Worm (Caenorhabditis elegans) whole organism, young adult: ENCODE measurements around the gene dhs-12.

Experiments
- B0261.1 ChIP-seq: sonication (generic microtip); optimal IDR thresholded peaks from 2 replicates; lab custom pipeline; 2016; ENCODE audit warnings: mild to moderate bottlenecking, missing genetic modification characterization, moderate library complexity, missing compliant biosample characterization
- B0336.3 ChIP-seq: fragments of 200-800 bp; sonication (Bioruptor generic); IDR thresholded peaks from 2 replicates; pipeline ENCODE4 v1.3.6; 2022; ENCODE audit warnings: missing genetic modification characterization, missing compliant biosample characterization
- F10E7.11 ChIP-seq: sonication (generic microtip); optimal IDR thresholded peaks from 2 replicates; lab custom pipeline; 2017; ENCODE audit warnings: mild to moderate bottlenecking, missing genetic modification characterization, moderate library complexity, missing compliant biosample characterization
- F22D6.2 ChIP-seq: sonication (generic microtip); optimal IDR thresholded peaks from 2 replicates; lab custom pipeline; 2016; ENCODE audit warnings: mild to moderate bottlenecking, missing genetic modification characterization, missing compliant biosample characterization
- F23B12.7 ChIP-seq: sonication (generic microtip); optimal IDR thresholded peaks from 2 replicates; lab custom pipeline; 2017; ENCODE audit warnings: missing genetic modification characterization, mild to moderate bottlenecking, missing compliant biosample characterization, antibody characterized with exemption, moderate library complexity; ENCODE audit not compliant: insufficient read depth
- F37B4.10 ChIP-seq: fragments of 200-800 bp; sonication (Bioruptor generic); IDR thresholded peaks from 2 replicates; pipeline ENCODE4 v1.3.6; 2022; ENCODE audit warnings: missing genetic modification characterization, missing compliant biosample characterization
- F57C9.4 ChIP-seq: sonication (generic microtip); optimal IDR thresholded peaks from 2 replicates; lab custom pipeline; 2017; ENCODE audit warnings: mild to moderate bottlenecking, missing genetic modification characterization, missing compliant biosample characterization
- K12H6.12 ChIP-seq: fragments of 200-800 bp; sonication (Bioruptor generic); optimal IDR thresholded peaks from 2 replicates; lab custom pipeline; 2018; ENCODE audit warnings: mild to moderate bottlenecking, missing genetic modification characterization, missing compliant biosample characterization
- T07F8.4 ChIP-seq: sonication (generic microtip); optimal IDR thresholded peaks from 2 replicates; lab custom pipeline; 2016; ENCODE audit warnings: mild to moderate bottlenecking, missing genetic modification characterization, moderate library complexity, missing compliant biosample characterization
- Y53G8AR.9 ChIP-seq: fragments of 200-800 bp; sonication (Bioruptor generic); conservative IDR thresholded peaks from 2 replicates; pipeline ENCODE4 v1.3.6; 2022; ENCODE audit warnings: missing genetic modification reagents, missing genetic modification characterization, missing compliant biosample characterization
- ZK185.1 ChIP-seq: sonication (generic microtip); optimal IDR thresholded peaks from 2 replicates; lab custom pipeline; 2016; ENCODE audit warnings: mild to moderate bottlenecking, missing genetic modification characterization, missing compliant biosample characterization; ENCODE audit not compliant: poor library complexity, severe bottlenecking
- akir-1 ChIP-seq: fragments of 200-800 bp; sonication (Bioruptor generic); optimal IDR thresholded peaks from 2 replicates; lab custom pipeline; 2018; ENCODE audit warnings: mild to moderate bottlenecking, missing genetic modification characterization, moderate library complexity, missing compliant biosample characterization
- atf-7 ChIP-seq: sonication (generic microtip); optimal IDR thresholded peaks from 2 replicates; lab custom pipeline; 2017; ENCODE audit warnings: mild to moderate bottlenecking, missing genetic modification characterization, missing compliant biosample characterization
- bed-1 ChIP-seq: fragments of 200-800 bp; sonication (Bioruptor generic); IDR thresholded peaks from 2 replicates; pipeline ENCODE4 v1.3.6; 2022; ENCODE audit warnings: missing genetic modification reagents, missing genetic modification characterization, missing compliant biosample characterization
- bed-2 ChIP-seq: fragments of 200-800 bp; sonication (Bioruptor generic); IDR thresholded peaks from 2 replicates; pipeline ENCODE4 v1.3.6; 2022; ENCODE audit warnings: missing genetic modification reagents, missing genetic modification characterization, missing compliant biosample characterization
- ccch-3 ChIP-seq: fragments of 200-800 bp; sonication (Bioruptor generic); optimal IDR thresholded peaks from 2 replicates; lab custom pipeline; 2018; ENCODE audit warnings: mild to moderate bottlenecking, missing genetic modification characterization, missing compliant biosample characterization
- cebp-1 ChIP-seq, 2 experiments: fragments of 200-800 bp in 1 of 2; sonication (Bioruptor generic) in 1 of 2; sonication (generic microtip) in 1 of 2; IDR thresholded peaks in 1 of 2; optimal IDR thresholded peaks in 1 of 2; 2 replicates each; pipeline versions ENCODE4 v1.3.6 to Lab custom; 2017 to 2022; ENCODE audit warnings: missing compliant biosample characterization in 2 of 2, missing genetic modification characterization in 2 of 2, mild to moderate bottlenecking in 1 of 2, missing genetic modification reagents in 1 of 2, moderate library complexity in 1 of 2
- ceh-79 ChIP-seq: sonication (generic microtip); optimal IDR thresholded peaks from 2 replicates; lab custom pipeline; 2017; ENCODE audit warnings: mild to moderate bottlenecking, missing genetic modification characterization, missing compliant biosample characterization
- ceh-91 ChIP-seq: fragments of 200-800 bp; sonication (Bioruptor generic); IDR thresholded peaks from 2 replicates; pipeline ENCODE4 v1.3.6; 2022; ENCODE audit warnings: missing genetic modification reagents, missing genetic modification characterization, missing compliant biosample characterization
- chd-7 ChIP-seq: sonication (generic microtip); optimal IDR thresholded peaks from 2 replicates; lab custom pipeline; 2016; ENCODE audit warnings: mild to moderate bottlenecking, missing genetic modification characterization, moderate library complexity, missing compliant biosample characterization
- dox-1 ChIP-seq: fragments of 200-800 bp; sonication (Bioruptor generic); IDR thresholded peaks from 2 replicates; pipeline ENCODE4 v1.3.6; 2022; ENCODE audit warnings: missing genetic modification reagents, missing genetic modification characterization, missing compliant biosample characterization
- egl-18 ChIP-seq: fragments of 200-800 bp; sonication (Bioruptor generic); IDR thresholded peaks from 2 replicates; pipeline ENCODE4 v1.3.6; 2022; ENCODE audit warnings: missing genetic modification reagents, missing genetic modification characterization, missing compliant biosample characterization
- egrh-3 ChIP-seq: fragments of 200-800 bp; sonication (Bioruptor generic); IDR thresholded peaks from 2 replicates; pipeline ENCODE4 v1.3.6; 2022; ENCODE audit warnings: missing genetic modification reagents, missing genetic modification characterization, missing compliant biosample characterization
- ets-4 ChIP-seq: fragments of 200-800 bp; sonication (Bioruptor generic); optimal IDR thresholded peaks from 2 replicates; lab custom pipeline; 2018; ENCODE audit warnings: mild to moderate bottlenecking, missing genetic modification characterization, missing compliant biosample characterization
- fkh-3 ChIP-seq: sonication (generic microtip); optimal IDR thresholded peaks from 2 replicates; lab custom pipeline; 2016; ENCODE audit warnings: mild to moderate bottlenecking, missing genetic modification characterization, missing compliant biosample characterization
- gei-17 ChIP-seq: fragments of 200-800 bp; sonication (Bioruptor generic); optimal IDR thresholded peaks from 2 replicates; lab custom pipeline; 2018; ENCODE audit warnings: mild to moderate bottlenecking, missing genetic modification characterization, missing compliant biosample characterization
- him-1 ChIP-seq: sonication (generic microtip); optimal IDR thresholded peaks from 2 replicates; lab custom pipeline; 2016; ENCODE audit warnings: missing genotype, missing genetic modification reagents, missing genetic modification characterization, missing compliant biosample characterization
- hlh-26 ChIP-seq: fragments of 200-800 bp; sonication (Bioruptor generic); conservative IDR thresholded peaks from 2 replicates; pipeline ENCODE4 v1.3.6; 2022; ENCODE audit warnings: missing genetic modification reagents, missing genetic modification characterization, missing compliant biosample characterization
- hmg-20 ChIP-seq: fragments of 200-800 bp; sonication (Bioruptor generic); IDR thresholded peaks from 2 replicates; pipeline ENCODE4 v1.3.6; 2022; ENCODE audit warnings: missing genetic modification reagents, missing genetic modification characterization, missing compliant biosample characterization
- lin-35 ChIP-seq, 3 experiments: fragments of 150-350 bp in 2 of 3; sonication (generic microtip) in 1 of 3; optimal IDR thresholded peaks; 2 replicates each; lab custom pipeline; 2014 to 2018; ENCODE audit warnings: missing biosample characterization in 3 of 3, missing genetic modification characterization in 3 of 3, missing genetic modification reagents in 3 of 3
- madf-8 ChIP-seq: fragments of 200-800 bp; sonication (Bioruptor generic); conservative IDR thresholded peaks from 2 replicates; pipeline ENCODE4 v1.3.6; 2022; ENCODE audit warnings: missing genetic modification reagents, missing genetic modification characterization, missing compliant biosample characterization
- mxl-1 ChIP-seq: sonication (generic microtip); optimal IDR thresholded peaks from 2 replicates; lab custom pipeline; 2016; ENCODE audit warnings: missing genetic modification characterization, missing compliant biosample characterization
- nfyb-1 ChIP-seq: fragments of 200-800 bp; sonication (Bioruptor generic); IDR thresholded peaks from 2 replicates; pipeline ENCODE4 v1.3.6; 2022; ENCODE audit warnings: missing genetic modification reagents, missing genetic modification characterization, missing compliant biosample characterization
- nhr-80 ChIP-seq: sonication (generic microtip); optimal IDR thresholded peaks from 2 replicates; lab custom pipeline; 2016; ENCODE audit warnings: missing genetic modification characterization, missing compliant biosample characterization
- pbrm-1 ChIP-seq: fragments of 200-800 bp; sonication (Bioruptor generic); IDR thresholded peaks from 2 replicates; pipeline ENCODE4 v1.3.6; 2022; ENCODE audit warnings: missing genetic modification reagents, missing genetic modification characterization, missing compliant biosample characterization
- snpc-1.1 ChIP-seq: sonication (generic microtip); optimal IDR thresholded peaks from 2 replicates; lab custom pipeline; 2017; ENCODE audit warnings: missing genetic modification characterization, mild to moderate bottlenecking, missing compliant biosample characterization, antibody characterized with exemption, moderate library complexity, missing genotype, missing genetic modification reagents; ENCODE audit not compliant: insufficient read depth
- snpc-3.4 ChIP-seq: sonication (generic microtip); optimal IDR thresholded peaks from 2 replicates; lab custom pipeline; 2017; ENCODE audit warnings: missing genetic modification characterization, mild to moderate bottlenecking, missing compliant biosample characterization, antibody characterized with exemption, moderate library complexity, missing genotype, missing genetic modification reagents
- sptf-2 ChIP-seq: fragments of 200-800 bp; sonication (Bioruptor generic); optimal IDR thresholded peaks from 2 replicates; lab custom pipeline; 2018; ENCODE audit warnings: mild to moderate bottlenecking, missing genetic modification characterization, missing compliant biosample characterization
- tlf-1 ChIP-seq: fragments of 200-800 bp; sonication (Bioruptor generic); optimal IDR thresholded peaks from 2 replicates; lab custom pipeline; 2018; ENCODE audit warnings: mild to moderate bottlenecking, missing genetic modification characterization, missing compliant biosample characterization
- ztf-22 ChIP-seq: fragments of 200-800 bp; sonication (Bioruptor generic); optimal IDR thresholded peaks from 2 replicates; lab custom pipeline; 2018; ENCODE audit warnings: mild to moderate bottlenecking, missing genetic modification characterization, moderate library complexity, missing compliant biosample characterization
- ztf-3 ChIP-seq: fragments of 200-800 bp; sonication (Bioruptor generic); optimal IDR thresholded peaks from 2 replicates; lab custom pipeline; 2018; ENCODE audit warnings: mild to moderate bottlenecking, missing genetic modification characterization, missing compliant biosample characterization
- ztf-6 ChIP-seq: fragments of 200-800 bp; sonication (Bioruptor generic); IDR thresholded peaks from 2 replicates; pipeline ENCODE4 v1.3.6; 2022; ENCODE audit warnings: missing genetic modification reagents, missing genetic modification characterization, missing compliant biosample characterization

The dhs-12 gene

ce11 chrIV:10128906-10129386 is 13.3 kb upstream of the dhs-12 start, which contains the start of the genes gtbp-1 and K08F4.3 (continued):
- TF ChIP-seq cebp-1 (GFP tag; IDR thresholded peaks at IDR 0.05; lab: Robert Waterston, UW) (no peak), cebp-1 (tag; optimal IDR thresholded peaks at IDR 0.05; lab: Kevin White, UChicago) (no peak), ztf-22 (no peak), F23B12.7 (peak; percentile 50), B0261.1 (no peak), nhr-80 (tag; lab: Kevin White, UChicago) (peak; percentile 19), tlf-1 (GFP tag; lab: Kevin White, UChicago) (no peak), him-1 (tag; lab: Kevin White, UChicago) (peak; percentile 33), Y53G8AR.9 (no peak), snpc-1.1 (tag; lab: Kevin White, UChicago) (peak; percentile 10), ceh-79 (no peak), F22D6.2 (tag; lab: Kevin White, UChicago) (no peak), ets-4 (GFP tag; lab: Kevin White, UChicago) (no peak), ccch-3 (GFP tag; lab: Kevin White, UChicago) (no peak), ztf-3 (GFP tag; lab: Kevin White, UChicago) (no peak), mxl-1 (tag; lab: Kevin White, UChicago) (no peak), bed-2 (GFP tag; lab: Robert Waterston, UW) (no peak), egrh-3 (no peak), ceh-91 (GFP tag; lab: Robert Waterston, UW) (peak; percentile 72), F57C9.4 (no peak), chd-7 (tag; lab: Kevin White, UChicago) (no peak), K12H6.12 (peak; percentile 23), B0336.3 (no peak), dox-1 (GFP tag; lab: Robert Waterston, UW) (no peak; the same call in 1 of the 2 replicates), gei-17 (GFP tag; lab: Kevin White, UChicago) (no peak), T07F8.4 (no peak), pbrm-1 (GFP tag; lab: Robert Waterston, UW) (peak; percentile 50; the same call in 1 of the 2 replicates), egl-18 (GFP tag; lab: Robert Waterston, UW) (no peak), sptf-2 (GFP tag; lab: Kevin White, UChicago) (no peak), lin-35 (GFP tag; optimal IDR thresholded peaks at IDR 0.05; lab: Kevin White, UChicago) (no peak), madf-8 (GFP tag; lab: Robert Waterston, UW) (peak; percentile 56)

DNA sequence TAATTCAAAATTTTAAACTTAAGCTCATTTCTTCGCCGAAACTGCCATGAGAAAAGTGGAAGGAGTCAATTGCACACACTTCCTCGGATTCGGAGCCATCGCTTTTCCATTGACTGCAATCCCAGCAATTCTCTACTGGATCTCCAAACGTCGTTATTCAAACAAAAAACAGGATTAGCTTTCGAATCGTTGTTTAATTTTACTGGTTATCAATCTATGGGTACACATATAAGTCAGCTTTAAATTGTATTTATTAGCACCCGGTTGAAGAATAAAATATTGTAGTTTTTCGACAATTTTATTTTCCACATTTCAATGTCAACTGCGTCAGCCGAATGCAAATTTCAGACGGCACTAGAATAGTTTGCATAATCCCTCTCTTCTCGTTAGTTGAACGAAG is 12.3 kb upstream of the dhs-12 start, which contains the start of gene glt-3:
Gene glt-3 (plus strand): TSS at position 301 of the 400 bp plus-strand sequence.
- TF ChIP-seq hlh-26 (no peak), akir-1 (no peak), ZK185.1 (tag; lab: Kevin White, UChicago) (no peak), bed-1 (no peak), ztf-6 (no peak), nfyb-1 (GFP tag; lab: Robert Waterston, UW) (no peak), hmg-20 (GFP tag; lab: Robert Waterston, UW) (no peak), madf-8 (GFP tag; lab: Robert Waterston, UW) (no peak), egl-18 (GFP tag; lab: Robert Waterston, UW) (no peak), B0261.1 (no peak), F37B4.10 (no peak), fkh-3 (no peak), atf-7 (tag; lab: Kevin White, UChicago) (no peak), F10E7.11 (tag; lab: Kevin White, UChicago) (no peak), snpc-3.4 (no peak)
